Worm (Caenorhabditis elegans): ENCODE data around the gene eef-1G.

The eef-1G gene

ce11 chrV:10931189-10931588, 34.3 kb upstream of the eef-1G start, which contains the start of gene scvp-1:
Gene scvp-1, minus strand, starts transcription at chrV:10931289.
- no peak for TF ChIP-seq F13C5.2 (tag; optimal IDR thresholded peaks at IDR 0.05)

- TF ChIP-seq ceh-13 (GFP tag; optimal IDR thresholded peaks at IDR 0.05) = no peak
- no peak for TF ChIP-seq ets-7 (tag; optimal IDR thresholded peaks at IDR 0.05)
- no peak for TF ChIP-seq pes-1 (GFP tag; IDR thresholded peaks at IDR 0.05)
- no peak for TF ChIP-seq ama-1 (optimal IDR thresholded peaks at IDR 0.05)
- TF ChIP-seq hmg-4 (GFP tag; optimal IDR thresholded peaks at IDR 0.05) = no peak
- TF ChIP-seq F13C5.2 (tag; optimal IDR thresholded peaks at IDR 0.05) = no peak
- TF ChIP-seq B0310.2 (tag; optimal IDR thresholded peaks at IDR 0.05) = no peak
- TF ChIP-seq tra-4 (tag; optimal IDR thresholded peaks at IDR 0.05) = no peak
- no peak for TF ChIP-seq tbx-37 (GFP tag; conservative IDR thresholded peaks at IDR 0.05)
- no peak for TF ChIP-seq tbx-11 (GFP tag; IDR thresholded peaks at IDR 0.05)
- TF ChIP-seq aly-1 (tag; optimal IDR thresholded peaks at IDR 0.05) = no peak
- TF ChIP-seq flt-1 (GFP tag; IDR thresholded peaks at IDR 0.05) = no peak
- no peak for TF ChIP-seq ceh-36 (tag; optimal IDR thresholded peaks at IDR 0.05)
- no peak for TF ChIP-seq sea-1 (GFP tag; conservative IDR thresholded peaks at IDR 0.05)
- no peak for TF ChIP-seq scrt-1 (GFP tag; IDR thresholded peaks at IDR 0.05)
- no peak for TF ChIP-seq hmbx-1 (tag; optimal IDR thresholded peaks at IDR 0.05)
- no peak for TF ChIP-seq hnd-1 (tag; optimal IDR thresholded peaks at IDR 0.05)
These were observed 33.1 kb upstream of the eef-1G start, which contains the start of gene F58B4.5 for ce11 chrV:10932411-10932810. Gene F58B4.5, plus strand, starts transcription at chrV:10932693.

DNA sequence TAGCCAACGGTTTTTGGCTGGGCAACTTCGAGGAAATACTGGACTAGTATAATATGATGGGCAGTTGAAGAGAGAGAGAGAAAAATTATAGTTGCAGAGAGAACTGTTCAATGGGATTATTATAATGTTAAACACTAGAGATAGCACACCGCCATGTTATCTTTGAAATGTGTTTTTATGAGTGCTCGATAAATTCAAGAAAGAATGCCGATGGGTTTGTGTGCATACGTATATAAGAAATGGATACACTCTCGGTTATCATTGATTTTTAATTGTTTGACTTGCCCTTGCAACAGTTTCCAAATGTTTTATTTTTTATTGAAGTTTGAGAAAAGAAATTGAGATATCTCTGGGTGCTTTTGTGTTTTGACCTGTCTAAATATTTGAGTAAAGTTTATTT, 28.8 kb upstream of the eef-1G start, which contains the start of gene F17C11.12:
F17C11.12 (minus strand) TSS at position 240 of the 400 bp plus-strand sequence.
- TF ChIP-seq aly-1 (tag; optimal IDR thresholded peaks at IDR 0.05) = no peak
- TF ChIP-seq ceh-36 (tag; optimal IDR thresholded peaks at IDR 0.05) = no peak
- no peak for TF ChIP-seq hnd-1 (tag; optimal IDR thresholded peaks at IDR 0.05)
- no peak for TF ChIP-seq hmbx-1 (tag; optimal IDR thresholded peaks at IDR 0.05)
- no peak for TF ChIP-seq tbx-11 (GFP tag; IDR thresholded peaks at IDR 0.05)
- TF ChIP-seq scrt-1 (GFP tag; IDR thresholded peaks at IDR 0.05) = no peak
- TF ChIP-seq ceh-13 (GFP tag; optimal IDR thresholded peaks at IDR 0.05) = no peak
- no peak for TF ChIP-seq pes-1 (GFP tag; IDR thresholded peaks at IDR 0.05)
- TF ChIP-seq sea-1 (GFP tag; conservative IDR thresholded peaks at IDR 0.05) = no peak
- TF ChIP-seq flt-1 (GFP tag; IDR thresholded peaks at IDR 0.05) = no peak
- TF ChIP-seq tra-4 (tag; optimal IDR thresholded peaks at IDR 0.05) = no peak
- TF ChIP-seq tbx-37 (GFP tag; conservative IDR thresholded peaks at IDR 0.05) = no peak
- no peak for TF ChIP-seq ama-1 (optimal IDR thresholded peaks at IDR 0.05)
- no peak for TF ChIP-seq hmg-4 (GFP tag; optimal IDR thresholded peaks at IDR 0.05)
- TF ChIP-seq F13C5.2 (tag; optimal IDR thresholded peaks at IDR 0.05) = no peak
- no peak for TF ChIP-seq ets-7 (tag; optimal IDR thresholded peaks at IDR 0.05)
- no peak for TF ChIP-seq B0310.2 (tag; optimal IDR thresholded peaks at IDR 0.05)

DNA sequence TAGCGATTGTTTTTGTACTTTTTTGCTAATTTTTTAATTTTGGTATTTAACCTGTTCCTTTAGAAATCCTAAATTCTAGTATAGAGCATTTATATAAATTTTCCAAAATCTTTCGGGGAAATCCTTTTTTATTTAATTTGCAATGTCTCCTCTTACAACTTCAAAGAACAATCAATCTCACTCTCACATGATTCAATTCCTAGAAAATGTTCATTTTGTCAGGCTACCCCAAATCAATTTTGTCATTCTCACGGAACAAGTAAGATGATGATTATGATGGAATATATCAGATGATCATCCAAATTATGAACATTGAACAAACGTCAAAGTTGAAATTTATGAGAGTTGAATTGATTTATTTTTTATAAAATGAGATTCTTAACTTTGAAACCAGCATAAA, 28.2 kb upstream of the eef-1G start:
- no peak for TF ChIP-seq tbx-37 (GFP tag; conservative IDR thresholded peaks at IDR 0.05)
- no peak for TF ChIP-seq sea-1 (GFP tag; conservative IDR thresholded peaks at IDR 0.05)
- TF ChIP-seq tbx-11 (GFP tag; IDR thresholded peaks at IDR 0.05) = no peak
- TF ChIP-seq ama-1 (optimal IDR thresholded peaks at IDR 0.05) = no peak
- TF ChIP-seq tra-4 (tag; optimal IDR thresholded peaks at IDR 0.05) = no peak
- no peak for TF ChIP-seq F13C5.2 (tag; optimal IDR thresholded peaks at IDR 0.05)
- TF ChIP-seq B0310.2 (tag; optimal IDR thresholded peaks at IDR 0.05) = no peak
- no peak for TF ChIP-seq ets-7 (tag; optimal IDR thresholded peaks at IDR 0.05)
- no peak for TF ChIP-seq hnd-1 (tag; optimal IDR thresholded peaks at IDR 0.05)
- no peak for TF ChIP-seq ceh-13 (GFP tag; optimal IDR thresholded peaks at IDR 0.05)
- no peak for TF ChIP-seq scrt-1 (GFP tag; IDR thresholded peaks at IDR 0.05)
- no peak for TF ChIP-seq flt-1 (GFP tag; IDR thresholded peaks at IDR 0.05)
- TF ChIP-seq hmg-4 (GFP tag; optimal IDR thresholded peaks at IDR 0.05) = no peak
- no peak for TF ChIP-seq ceh-36 (tag; optimal IDR thresholded peaks at IDR 0.05)
- no peak for TF ChIP-seq hmbx-1 (tag; optimal IDR thresholded peaks at IDR 0.05)

DNA sequence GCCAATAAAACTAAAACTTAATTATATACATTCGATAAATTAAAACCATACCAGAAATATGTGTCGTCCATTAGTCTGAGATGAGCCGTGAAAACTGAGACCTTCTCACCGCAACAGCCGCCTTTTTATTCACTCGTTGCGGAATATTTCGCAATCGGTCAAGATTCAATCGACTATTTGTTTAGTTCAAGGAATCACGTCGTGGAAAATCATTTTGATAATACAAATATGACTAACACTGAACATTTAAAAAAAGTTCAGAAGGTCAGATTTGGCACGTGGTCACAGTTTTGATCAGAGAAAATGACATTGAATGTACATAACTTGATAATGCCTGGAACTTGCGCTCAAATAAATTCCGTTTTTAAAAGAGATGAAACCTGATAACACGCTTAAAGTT, 26.8 kb upstream of the eef-1G start, which contains the start of gene F17C11.11:
F17C11.11 (minus strand) TSS at position 79 of the 400 bp plus-strand sequence.
- no peak for TF ChIP-seq flt-1 (GFP tag; IDR thresholded peaks at IDR 0.05)
- no peak for TF ChIP-seq tbx-11 (GFP tag; IDR thresholded peaks at IDR 0.05)
- TF ChIP-seq pes-1 (GFP tag; IDR thresholded peaks at IDR 0.05) = no peak
- no peak for TF ChIP-seq sea-1 (GFP tag; conservative IDR thresholded peaks at IDR 0.05)
- TF ChIP-seq tra-4 (tag; optimal IDR thresholded peaks at IDR 0.05) = no peak
- no peak for TF ChIP-seq ceh-36 (tag; optimal IDR thresholded peaks at IDR 0.05)

- no peak for TF ChIP-seq hnd-1 (tag; optimal IDR thresholded peaks at IDR 0.05)
- no peak for TF ChIP-seq tbx-11 (GFP tag; IDR thresholded peaks at IDR 0.05)
- no peak for TF ChIP-seq ets-7 (tag; optimal IDR thresholded peaks at IDR 0.05)
- no peak for TF ChIP-seq tra-4 (tag; optimal IDR thresholded peaks at IDR 0.05)
- TF ChIP-seq scrt-1 (GFP tag; IDR thresholded peaks at IDR 0.05) = no peak
- no peak for TF ChIP-seq hmbx-1 (tag; optimal IDR thresholded peaks at IDR 0.05)
These were observed 25.4 kb upstream of the eef-1G start for ce11 chrV:10939990-10940570.

ce11 chrV:10940571-10940991, 24.9 kb upstream of the eef-1G start:
- no peak for TF ChIP-seq F13C5.2 (tag; optimal IDR thresholded peaks at IDR 0.05)

- TF ChIP-seq scrt-1 (GFP tag; IDR thresholded peaks at IDR 0.05) = no peak
- no peak for TF ChIP-seq ets-7 (tag; optimal IDR thresholded peaks at IDR 0.05)
- no peak for TF ChIP-seq aly-1 (tag; optimal IDR thresholded peaks at IDR 0.05)
- no peak for TF ChIP-seq ceh-13 (GFP tag; optimal IDR thresholded peaks at IDR 0.05)
- TF ChIP-seq flt-1 (GFP tag; IDR thresholded peaks at IDR 0.05) = no peak
- no peak for TF ChIP-seq sea-1 (GFP tag; conservative IDR thresholded peaks at IDR 0.05)
- TF ChIP-seq tra-4 (tag; optimal IDR thresholded peaks at IDR 0.05) = no peak
- no peak for TF ChIP-seq ama-1 (optimal IDR thresholded peaks at IDR 0.05)
- no peak for TF ChIP-seq tbx-37 (GFP tag; conservative IDR thresholded peaks at IDR 0.05)
- TF ChIP-seq tbx-11 (GFP tag; IDR thresholded peaks at IDR 0.05) = no peak
- no peak for TF ChIP-seq B0310.2 (tag; optimal IDR thresholded peaks at IDR 0.05)
- no peak for TF ChIP-seq hmbx-1 (tag; optimal IDR thresholded peaks at IDR 0.05)
- TF ChIP-seq hnd-1 (tag; optimal IDR thresholded peaks at IDR 0.05) = no peak
- TF ChIP-seq ceh-36 (tag; optimal IDR thresholded peaks at IDR 0.05) = no peak
- no peak for TF ChIP-seq pes-1 (GFP tag; IDR thresholded peaks at IDR 0.05)
- no peak for TF ChIP-seq hmg-4 (GFP tag; optimal IDR thresholded peaks at IDR 0.05)
- TF ChIP-seq F13C5.2 (tag; optimal IDR thresholded peaks at IDR 0.05) = no peak
These were observed 24.4 kb upstream of the eef-1G start, which contains the start of gene F17C11.26 for ce11 chrV:10941150-10941549. Gene F17C11.26, plus strand, starts transcription at chrV:10941450.

Measured in whole organism, early embryonic.